Worm (Caenorhabditis elegans) whole organism, dauer: ENCODE results near the gene col-40.

Source experiments
- unc-62 ChIP-seq: sonication (generic microtip); optimal IDR thresholded peaks from 2 replicates; lab custom pipeline; 2017; ENCODE audit warnings: missing biosample characterization, missing genetic modification reagents, missing genetic modification characterization

col-40 gene

ce11 chrII:1106914-1107597, at the start of gene col-40:
Gene col-40, minus strand, starts transcription at chrII:1106964.
- TF ChIP-seq unc-62: no peak

- TF ChIP-seq unc-62: no peak
Measured at ce11 chrII:1153299-1153698, 46.5 kb upstream of the col-40 start.

- TF ChIP-seq unc-62: no peak
Measured at ce11 chrII:1152732-1153131, 46.0 kb upstream of the col-40 start.

ce11 chrII:1151810-1152209, 45.0 kb upstream of the col-40 start:
- no peak for TF ChIP-seq unc-62

- no peak for TF ChIP-seq unc-62
Measured at ce11 chrII:1149390-1149789, 42.6 kb upstream of the col-40 start.

ce11 chrII:1143173-1143738, 36.5 kb upstream of the col-40 start:
- no peak for TF ChIP-seq unc-62

ce11 chrII:1141720-1142574, 35.2 kb upstream of the col-40 start:
- TF ChIP-seq unc-62: no peak

ce11 chrII:1140689-1141088, 33.9 kb upstream of the col-40 start, which contains the start of gene W09B6.4:
Gene W09B6.4, minus strand, starts transcription at chrII:1140839.
- TF ChIP-seq unc-62: no peak

- no peak for TF ChIP-seq unc-62
Measured at ce11 chrII:1138618-1139017, 31.9 kb upstream of the col-40 start.

ce11 chrII:1136485-1136884, 29.7 kb upstream of the col-40 start, which contains the start of gene pod-2:
Gene pod-2, plus strand, starts transcription at chrII:1136785.
- TF ChIP-seq unc-62: no peak

- TF ChIP-seq unc-62: no peak
Measured at ce11 chrII:1133295-1133694, 26.5 kb upstream of the col-40 start.

ce11 chrII:1132750-1133149, 26.0 kb upstream of the col-40 start:
- TF ChIP-seq unc-62: no peak

ce11 chrII:1131821-1132220, 25.1 kb upstream of the col-40 start:
- TF ChIP-seq unc-62: no peak

ce11 chrII:1131367-1131766, 24.6 kb upstream of the col-40 start:
- no peak for TF ChIP-seq unc-62

ce11 chrII:1130241-1130640, 23.5 kb upstream of the col-40 start:
- TF ChIP-seq unc-62: no peak

ce11 chrII:1127676-1128075, 20.9 kb upstream of the col-40 start, which contains the start of gene taf-6.1:
Gene taf-6.1, plus strand, starts transcription at chrII:1127976.
- no peak for TF ChIP-seq unc-62

ce11 chrII:1126472-1126871, 19.7 kb upstream of the col-40 start:
- TF ChIP-seq unc-62: no peak

ce11 chrII:1124757-1125156, 18.0 kb upstream of the col-40 start:
- no peak for TF ChIP-seq unc-62
